Worm (Caenorhabditis elegans) whole organism, L4 larva: ENCODE results near the gene asm-3.
A peak's percentile ranks its signal among the peaks of the same experiment; 100 is the strongest.

ENCODE experiments used
- D1046.2 ChIP-seq: fragments of 200-800 bp; sonication (Bioruptor generic); IDR thresholded peaks from 2 replicates; pipeline ENCODE4 v1.3.6; 2022; ENCODE audit warnings: missing genetic modification characterization, missing compliant biosample characterization
- F44E2.7 ChIP-seq: fragments of 200-800 bp; sonication (Bioruptor generic); IDR thresholded peaks from 2 replicates; pipeline ENCODE4 v2.1.2; 2022; ENCODE audit warnings: missing genetic modification characterization, missing compliant biosample characterization
- R02D3.7 ChIP-seq: fragments of 150-350 bp; sonication (generic microtip); optimal IDR thresholded peaks from 3 replicates; lab custom pipeline; 2014; ENCODE audit warnings: missing biosample characterization, missing genetic modification characterization
- Y105C5A.15 ChIP-seq: fragments of 200-800 bp; sonication (Bioruptor generic); IDR thresholded peaks from 2 replicates; pipeline ENCODE4 v1.3.6; 2022; ENCODE audit warnings: missing genetic modification characterization, missing compliant biosample characterization
- Y48G9A.11 ChIP-seq: fragments of 200-800 bp; sonication (Bioruptor generic); IDR thresholded peaks from 2 replicates; pipeline ENCODE4 v1.3.6; 2022; ENCODE audit warnings: missing genetic modification reagents, missing genetic modification characterization, missing compliant biosample characterization
- ZK337.2 ChIP-seq: fragments of 200-800 bp; sonication (Bioruptor generic); IDR thresholded peaks from 2 replicates; pipeline ENCODE4 v1.3.6; 2022; ENCODE audit warnings: missing genetic modification reagents, missing genetic modification characterization, missing compliant biosample characterization
- aha-1 ChIP-seq: fragments of 150-350 bp; peaks from one replicate; lab custom pipeline; 2014; ENCODE audit warnings: missing biosample characterization, missing genetic modification characterization
- attf-4 ChIP-seq: sonication (generic microtip); optimal IDR thresholded peaks from 3 replicates; lab custom pipeline; 2017; ENCODE audit warnings: missing biosample characterization, missing genetic modification characterization
- ceh-32 ChIP-seq: sonication (generic microtip); optimal IDR thresholded peaks from 2 replicates; lab custom pipeline; 2016; ENCODE audit warnings: mild to moderate bottlenecking, missing genetic modification characterization, missing compliant biosample characterization; ENCODE audit not compliant: poor library complexity
- ceh-44 ChIP-seq: fragments of 200-800 bp; sonication (Bioruptor generic); IDR thresholded peaks from 2 replicates; pipeline ENCODE4 v1.3.6; 2022; ENCODE audit warnings: missing genetic modification reagents, missing genetic modification characterization, missing compliant biosample characterization
- ceh-82 ChIP-seq: sonication (generic microtip); optimal IDR thresholded peaks from 2 replicates; lab custom pipeline; 2017; ENCODE audit warnings: missing biosample characterization, missing genetic modification characterization
- dmd-6 ChIP-seq: fragments of 200-800 bp; sonication (Bioruptor generic); IDR thresholded peaks from 2 replicates; pipeline ENCODE4 v1.3.6; 2022; ENCODE audit warnings: missing genetic modification reagents, missing genetic modification characterization, missing compliant biosample characterization
- dve-1 ChIP-seq: sonication (generic microtip); optimal IDR thresholded peaks from 2 replicates; lab custom pipeline; 2017; ENCODE audit warnings: antibody characterized with exemption, mild to moderate bottlenecking, missing genetic modification characterization, missing compliant biosample characterization; ENCODE audit not compliant: insufficient read depth
- egl-43 ChIP-seq: fragments of 200-800 bp; sonication (Bioruptor generic); IDR thresholded peaks from 2 replicates; pipeline ENCODE4 v1.3.6; 2022; ENCODE audit warnings: missing genetic modification reagents, missing genetic modification characterization, missing compliant biosample characterization
- fkh-10 ChIP-seq: fragments of 150-350 bp; optimal IDR thresholded peaks from 2 replicates; lab custom pipeline; 2014; ENCODE audit warnings: missing biosample characterization, missing genetic modification reagents, missing genetic modification characterization
- hlh-11 ChIP-seq: fragments of 200-800 bp; sonication (Bioruptor generic); optimal IDR thresholded peaks from 2 replicates; lab custom pipeline; 2018; ENCODE audit warnings: mild to moderate bottlenecking, missing genetic modification characterization, missing compliant biosample characterization
- hlh-30 ChIP-seq: sonication (generic microtip); optimal IDR thresholded peaks from 2 replicates; lab custom pipeline; 2017; ENCODE audit warnings: antibody characterized with exemption, mild to moderate bottlenecking, missing genetic modification characterization, missing compliant biosample characterization; ENCODE audit not compliant: insufficient read depth
- hmg-1.1 ChIP-seq: fragments of 200-800 bp; sonication (Bioruptor generic); IDR thresholded peaks from 2 replicates; pipeline ENCODE4 v1.3.6; 2022; ENCODE audit warnings: missing genetic modification reagents, missing genetic modification characterization, missing compliant biosample characterization
- lin-38 ChIP-seq: fragments of 200-800 bp; sonication (Bioruptor generic); IDR thresholded peaks from 2 replicates; pipeline ENCODE4 v1.3.6; 2022; ENCODE audit warnings: missing genetic modification reagents, missing genetic modification characterization, missing compliant biosample characterization
- lsy-2 ChIP-seq, 2 experiments: fragments of 150-350 bp in 1 of 2; sonication (generic microtip) in 1 of 2; optimal IDR thresholded peaks; 2 replicates each; lab custom pipeline; 2014 to 2017; ENCODE audit warnings: missing biosample characterization in 2 of 2, missing genetic modification characterization in 2 of 2
- madf-5 ChIP-seq, 2 experiments: fragments of 200-800 bp; sonication (Bioruptor generic); IDR thresholded peaks; 2 replicates each; pipeline ENCODE4 v1.3.6; 2022; ENCODE audit warnings: missing compliant biosample characterization in 2 of 2, missing genetic modification characterization in 2 of 2
- mdl-1 ChIP-seq, 2 experiments: fragments of 150-350 bp in 1 of 2; sonication (generic microtip) in 1 of 2; optimal IDR thresholded peaks; 2 replicates each; lab custom pipeline; 2014 to 2017; ENCODE audit warnings: missing biosample characterization in 2 of 2, missing genetic modification characterization in 2 of 2
- mep-1 ChIP-seq: fragments of 150-350 bp; sonication (generic microtip); optimal IDR thresholded peaks from 3 replicates; lab custom pipeline; 2014; ENCODE audit warnings: missing biosample characterization, missing genetic modification characterization
- mes-2 ChIP-seq: sonication (generic microtip); optimal IDR thresholded peaks from 2 replicates; lab custom pipeline; 2016; ENCODE audit warnings: missing genotype, mild to moderate bottlenecking, missing genetic modification characterization, missing compliant biosample characterization; ENCODE audit not compliant: poor library complexity, severe bottlenecking
- mxl-3 ChIP-seq: fragments of 200-800 bp; sonication (Bioruptor generic); optimal IDR thresholded peaks from 2 replicates; lab custom pipeline; 2018; ENCODE audit warnings: mild to moderate bottlenecking, missing genetic modification characterization, missing compliant biosample characterization
- nhr-102 ChIP-seq: sonication (generic microtip); optimal IDR thresholded peaks from 2 replicates; lab custom pipeline; 2016; ENCODE audit warnings: mild to moderate bottlenecking, missing genetic modification characterization, moderate library complexity, missing compliant biosample characterization
- nhr-28 ChIP-seq: fragments of 150-350 bp; optimal IDR thresholded peaks from 2 replicates; lab custom pipeline; 2014; ENCODE audit warnings: missing biosample characterization, missing genetic modification characterization
- nhr-48 ChIP-seq: sonication (generic microtip); optimal IDR thresholded peaks from 2 replicates; lab custom pipeline; 2016; ENCODE audit warnings: mild to moderate bottlenecking, missing genetic modification characterization, missing compliant biosample characterization
- nhr-76 ChIP-seq: fragments of 150-350 bp; optimal IDR thresholded peaks from 2 replicates; lab custom pipeline; 2014; ENCODE audit warnings: missing biosample characterization, missing genetic modification characterization
- pqm-1 ChIP-seq: sonication (generic microtip); optimal IDR thresholded peaks from 2 replicates; lab custom pipeline; 2017; ENCODE audit warnings: missing biosample characterization, missing genetic modification characterization
- rbr-2 ChIP-seq: sonication (generic microtip); optimal IDR thresholded peaks from 2 replicates; lab custom pipeline; 2016; ENCODE audit warnings: missing genotype, missing genetic modification characterization, missing compliant biosample characterization
- tag-97 ChIP-seq: fragments of 200-800 bp; sonication (Bioruptor generic); IDR thresholded peaks from 2 replicates; pipeline ENCODE4 v1.3.6; 2022; ENCODE audit warnings: missing genetic modification characterization, missing compliant biosample characterization
- unc-130 ChIP-seq: sonication (generic microtip); optimal IDR thresholded peaks from 2 replicates; lab custom pipeline; 2016; ENCODE audit warnings: missing genetic modification reagents, missing genetic modification characterization, missing compliant biosample characterization
- unc-62 ChIP-seq, 3 experiments: fragments of 150-350 bp in 1 of 3; sonication (generic microtip); optimal IDR thresholded peaks in 2 of 3; peaks in 1 of 3; 1 replicate in 1 of 3; 2 replicates in 2 of 3; lab custom pipeline; 2014 to 2017; ENCODE audit warnings: missing biosample characterization in 3 of 3, missing genetic modification characterization in 3 of 3, missing genetic modification reagents in 3 of 3, missing genotype in 1 of 3
- ztf-11 ChIP-seq: fragments of 150-350 bp; optimal IDR thresholded peaks from 2 replicates; lab custom pipeline; 2014; ENCODE audit warnings: missing biosample characterization, missing genetic modification characterization

asm-3 gene

ce11 chrIV:523595-523994, at the start of gene asm-3:
Gene asm-3, minus strand, starts transcription at chrIV:523809.
- TF ChIP-seq nhr-48 (tag; lab: Kevin White, UChicago) (no peak), pqm-1 (tag; lab: Kevin White, UChicago) (peak; percentile 45), tag-97 (GFP tag; lab: Robert Waterston, UW) (no peak), nhr-28 (tag; lab: Kevin White, UChicago) (peak; percentile 83), rbr-2 (tag; lab: Kevin White, UChicago) (no peak), hlh-30 (tag; lab: Kevin White, UChicago) (no peak), fkh-10 (GFP tag; lab: Kevin White, UChicago) (no peak), Y105C5A.15 (no peak), ztf-11 (no peak), mdl-1 (tag; optimal IDR thresholded peaks at IDR 0.05; lab: Kevin White, UChicago) (peak in 1 of 2 experiments; percentile 37), ceh-32 (no peak), ZK337.2 (GFP tag; lab: Robert Waterston, UW) (no peak), lin-38 (GFP tag; lab: Robert Waterston, UW) (no peak), D1046.2 (GFP tag; lab: Robert Waterston, UW) (no peak), unc-62 (GFP tag; optimal IDR thresholded peaks at IDR 0.05 in 1 of 2; lab: Kevin White, UChicago) (no peak), unc-62 (tag; optimal IDR thresholded peaks at IDR 0.05; lab: Kevin White, UChicago) (no peak), mxl-3 (peak; percentile 75), ceh-44 (no peak), R02D3.7 (no peak), hlh-11 (tag; lab: Kevin White, UChicago) (peak; percentile 55), lsy-2 (tag; optimal IDR thresholded peaks at IDR 0.05; lab: Kevin White, UChicago) (no peak), nhr-102 (tag; lab: Kevin White, UChicago) (no peak), unc-130 (no peak), attf-4 (tag; lab: Kevin White, UChicago) (no peak), dmd-6 (GFP tag; lab: Robert Waterston, UW) (peak; percentile 78)

DNA sequence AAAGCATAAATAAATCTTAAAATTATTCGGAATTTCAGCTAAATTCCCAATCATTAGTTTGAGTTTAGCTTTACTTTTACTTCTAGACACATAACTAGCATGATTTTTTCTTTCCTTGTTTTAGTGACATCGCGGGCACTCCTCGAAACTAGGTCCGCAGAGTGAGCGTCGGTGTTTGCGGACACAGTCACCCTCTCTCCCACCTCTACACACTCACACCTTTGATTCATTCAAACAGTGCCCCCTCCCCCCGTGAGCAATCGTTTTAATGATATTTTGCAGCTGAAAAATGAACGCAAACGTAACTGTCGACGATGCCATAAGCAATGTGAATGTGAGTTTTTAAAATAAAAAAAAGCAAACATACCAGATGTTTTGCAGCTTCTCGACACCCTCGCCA, 48.9 kb upstream of the asm-3 start, which contains the start of gene gex-2:
TSS of gene gex-2 (plus strand) at position 283 of the 400 bp plus-strand sequence.
- TF ChIP-seq mes-2, result peak; percentile 60
- peak; percentile 10 for TF ChIP-seq hlh-11 (tag; lab: Kevin White, UChicago)
- no peak for TF ChIP-seq nhr-76
- TF ChIP-seq hmg-1.1 (GFP tag; lab: Robert Waterston, UW), result 0 out of 2 replicates have a peak, but pooled peaks have one; percentile 15
- TF ChIP-seq F44E2.7 (GFP tag; lab: Robert Waterston, UW), result no peak
- TF ChIP-seq Y48G9A.11 (GFP tag; lab: Robert Waterston, UW), result no peak
- TF ChIP-seq egl-43 (GFP tag; lab: Robert Waterston, UW), result no peak
- TF ChIP-seq ceh-82 (tag; lab: Kevin White, UChicago), result no peak
- no peak for TF ChIP-seq madf-5 (GFP tag; IDR thresholded peaks at IDR 0.05; lab: Robert Waterston, UW)

- TF ChIP-seq pqm-1 (tag; lab: Kevin White, UChicago), result peak; percentile 21
- no peak for TF ChIP-seq mep-1 (tag; lab: Kevin White, UChicago)
- TF ChIP-seq, all 104 proteins: peak for 1
These were observed 47.2 kb upstream of the asm-3 start, which contains the start of gene F56A11.5 for ce11 chrIV:570799-571300. Gene F56A11.5, minus strand, starts transcription at chrIV:570849.

ce11 chrIV:564000-564399, 40.4 kb upstream of the asm-3 start:
- TF ChIP-seq hlh-30 (tag; lab: Kevin White, UChicago) (no peak), aha-1 (tag; lab: Kevin White, UChicago) (no peak), unc-62 (GFP tag; optimal IDR thresholded peaks at IDR 0.05 in 1 of 2; lab: Kevin White, UChicago) (peak in 1 of 2 experiments; percentile 96), unc-62 (tag; optimal IDR thresholded peaks at IDR 0.05; lab: Kevin White, UChicago) (no peak), dve-1 (tag; lab: Kevin White, UChicago) (no peak), hlh-11 (tag; lab: Kevin White, UChicago) (no peak)
